Fruit fly (Drosophila melanogaster): ENCODE data around the gene CG10026.

The CG10026 gene

DNA sequence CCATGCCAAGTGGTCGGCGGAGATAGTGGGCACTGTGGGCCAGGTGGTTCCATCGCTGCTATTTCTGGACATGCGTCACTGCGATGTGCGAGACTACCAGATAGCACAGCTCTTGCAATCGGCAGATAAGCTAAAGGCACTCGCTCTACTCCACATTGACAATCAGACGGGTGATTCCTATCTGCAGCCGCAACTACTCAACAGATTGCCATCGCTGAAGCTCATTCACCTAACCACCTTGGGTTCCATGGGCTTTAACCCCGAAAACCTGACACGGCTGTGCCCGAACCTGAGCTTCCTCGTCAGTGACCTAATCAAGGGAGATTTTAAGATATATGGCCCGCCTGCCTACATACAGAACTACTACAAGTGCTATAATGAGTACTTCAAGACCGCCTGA lies 24.3 kb upstream of the CG10026 start:
- TF ChIP-seq rgr (GFP tag; optimal IDR thresholded peaks at IDR 0.05): no peak
- no peak for TF ChIP-seq Sp1 (GFP tag; optimal IDR thresholded peaks at IDR 0.05)
- TF ChIP-seq OdsH (GFP tag; optimal IDR thresholded peaks at IDR 0.05): no peak
- TF ChIP-seq CrebA (GFP tag; optimal IDR thresholded peaks at IDR 0.05; ENCODE audit: borderline replicate concordance): no peak
- TF ChIP-seq h (GFP tag; optimal IDR thresholded peaks at IDR 0.05): no peak
- no peak for TF ChIP-seq br (GFP tag; optimal IDR thresholded peaks at IDR 0.05)

DNA sequence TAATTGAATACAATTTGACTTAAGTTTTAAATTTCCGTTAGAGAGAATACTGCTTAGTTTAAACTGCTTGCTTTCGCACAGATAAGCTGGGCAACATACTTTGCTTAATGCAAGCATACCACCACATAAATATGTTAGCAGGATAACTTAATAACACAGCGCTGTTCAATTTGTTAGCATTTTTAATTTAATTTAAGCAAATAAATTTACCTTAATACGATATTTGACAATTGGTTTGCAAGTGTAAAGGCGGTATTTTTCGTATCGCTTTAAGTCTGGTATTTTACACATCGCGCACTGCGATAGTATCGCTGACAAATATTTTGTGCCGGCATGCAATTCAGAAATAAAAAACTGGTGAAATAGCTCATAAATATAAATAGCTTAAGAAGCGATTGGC lies 23.7 kb upstream of the CG10026 start, which contains the start of gene RtcB:
Gene RtcB, plus strand, starts transcription at position 301 of the 400 bp plus-strand sequence.
- TF ChIP-seq h (GFP tag; optimal IDR thresholded peaks at IDR 0.05): peak; percentile 5
- TF ChIP-seq CrebA (GFP tag; optimal IDR thresholded peaks at IDR 0.05; ENCODE audit: borderline replicate concordance): no peak
- TF ChIP-seq OdsH (GFP tag; optimal IDR thresholded peaks at IDR 0.05): no peak
- TF ChIP-seq Hnf4 (GFP tag; optimal IDR thresholded peaks at IDR 0.05): no peak
- peak; percentile 57 for TF ChIP-seq Myc (optimal IDR thresholded peaks at IDR 0.05)
- no peak for TF ChIP-seq Dfd (GFP tag; optimal IDR thresholded peaks at IDR 0.05)
- TF ChIP-seq lola (GFP tag; optimal IDR thresholded peaks at IDR 0.05): no peak
- TF ChIP-seq rgr (GFP tag; optimal IDR thresholded peaks at IDR 0.05): peak; percentile 64
- TF ChIP-seq N (GFP tag; optimal IDR thresholded peaks at IDR 0.05): peak; percentile 23
- TF ChIP-seq Abd-B (GFP tag; optimal IDR thresholded peaks at IDR 0.05): no peak
- TF ChIP-seq tai (GFP tag; optimal IDR thresholded peaks at IDR 0.05): no peak
- TF ChIP-seq CG9705 (GFP tag; optimal IDR thresholded peaks at IDR 0.05): no peak
- no peak for TF ChIP-seq Mio (GFP tag; optimal IDR thresholded peaks at IDR 0.05)
- no peak for TF ChIP-seq Jra (GFP tag; optimal IDR thresholded peaks at IDR 0.05)
- TF ChIP-seq woc (GFP tag; optimal IDR thresholded peaks at IDR 0.05): no peak

DNA sequence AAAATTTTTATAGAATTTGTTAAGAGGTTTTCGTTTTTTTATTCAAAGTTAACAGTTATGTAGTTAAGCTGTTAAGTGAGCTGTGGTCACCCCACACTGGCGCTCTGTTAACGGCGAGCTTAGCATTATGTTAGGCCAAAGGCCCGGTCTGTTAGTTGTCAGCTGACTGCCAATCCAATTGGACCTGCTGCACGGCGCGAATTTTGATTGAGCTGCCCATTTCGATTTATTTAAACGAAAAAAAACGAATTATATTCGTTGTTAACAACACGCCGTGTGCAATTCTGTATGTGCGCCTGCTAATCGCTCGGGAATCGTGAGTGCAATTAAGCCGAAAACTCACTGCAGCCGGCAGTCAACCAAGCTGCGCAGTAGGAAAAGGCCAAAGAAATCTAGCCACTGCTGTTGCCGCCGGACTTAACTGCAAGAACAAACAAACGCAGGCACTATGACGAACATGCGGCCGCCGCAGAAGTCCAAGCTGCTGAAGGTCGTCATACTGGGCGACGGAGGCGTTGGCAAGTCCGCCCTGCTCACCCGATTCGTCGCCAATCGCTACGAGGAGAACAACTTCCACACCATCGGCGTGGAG lies 21.5 kb upstream of the CG10026 start, which contains the start of gene Rab9:
Gene Rab9, plus strand, starts transcription at position 151 of the 592 bp plus-strand sequence.
- TF ChIP-seq dmrt93B (GFP tag; optimal IDR thresholded peaks at IDR 0.05) (no peak), Mio (GFP tag; optimal IDR thresholded peaks at IDR 0.05) (no peak)

DNA sequence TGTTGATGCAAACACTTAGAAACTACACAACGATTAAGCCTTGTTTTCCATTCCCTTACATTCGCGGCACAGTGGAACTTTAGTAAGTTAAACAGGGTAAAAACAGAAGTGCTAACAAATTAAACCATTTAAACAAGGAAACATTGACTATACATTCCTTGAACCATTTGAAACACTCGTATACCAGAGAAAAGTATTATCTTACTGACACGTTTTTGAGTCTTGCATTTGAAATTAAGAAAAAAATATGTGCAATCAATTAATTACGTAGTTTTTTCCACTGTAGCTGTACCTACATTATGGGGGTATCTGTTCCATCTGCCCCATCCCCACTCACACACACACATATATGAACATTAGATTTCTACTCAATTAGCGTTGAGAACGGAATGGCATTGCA lies 20.8 kb upstream of the CG10026 start:
- peak; percentile 18 for TF ChIP-seq h (GFP tag; optimal IDR thresholded peaks at IDR 0.05)
- no peak for TF ChIP-seq br (GFP tag; optimal IDR thresholded peaks at IDR 0.05)
- no peak for TF ChIP-seq foxo (GFP tag; optimal IDR thresholded peaks at IDR 0.05)
- TF ChIP-seq woc (GFP tag; optimal IDR thresholded peaks at IDR 0.05): peak; percentile 17
- no peak for TF ChIP-seq OdsH (GFP tag; optimal IDR thresholded peaks at IDR 0.05)

DNA sequence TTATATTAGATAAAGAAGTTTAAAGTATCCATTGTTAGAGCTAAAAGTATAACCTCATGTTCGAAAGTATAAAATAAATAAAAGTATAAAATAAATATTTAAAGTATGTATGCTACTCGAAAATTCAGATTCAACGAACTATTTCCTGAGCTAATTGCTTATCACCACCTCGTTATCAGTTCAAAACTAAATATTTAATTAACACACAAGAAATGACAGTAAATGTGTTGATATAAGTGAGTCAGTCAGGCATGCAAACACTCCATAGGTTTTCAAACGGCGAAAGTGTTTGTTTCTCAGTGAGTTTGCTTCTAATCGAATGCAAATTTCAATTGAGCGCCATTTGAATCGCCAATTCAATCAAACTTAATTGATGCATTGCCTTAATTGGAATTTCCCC lies 19.8 kb upstream of the CG10026 start:
- no peak for TF ChIP-seq usp (GFP tag; optimal IDR thresholded peaks at IDR 0.05)
- peak; percentile 18 for TF ChIP-seq OdsH (GFP tag; optimal IDR thresholded peaks at IDR 0.05)
- TF ChIP-seq Hnf4 (GFP tag; optimal IDR thresholded peaks at IDR 0.05): no peak
- TF ChIP-seq brk (GFP tag; optimal IDR thresholded peaks at IDR 0.05): no peak
- TF ChIP-seq CrebA (GFP tag; optimal IDR thresholded peaks at IDR 0.05; ENCODE audit: borderline replicate concordance): no peak
- TF ChIP-seq h (GFP tag; optimal IDR thresholded peaks at IDR 0.05): peak; percentile 14
- peak; percentile 23 for TF ChIP-seq Hr83 (GFP tag; optimal IDR thresholded peaks at IDR 0.05; ENCODE audit: poor library complexity, severe bottlenecking)

DNA sequence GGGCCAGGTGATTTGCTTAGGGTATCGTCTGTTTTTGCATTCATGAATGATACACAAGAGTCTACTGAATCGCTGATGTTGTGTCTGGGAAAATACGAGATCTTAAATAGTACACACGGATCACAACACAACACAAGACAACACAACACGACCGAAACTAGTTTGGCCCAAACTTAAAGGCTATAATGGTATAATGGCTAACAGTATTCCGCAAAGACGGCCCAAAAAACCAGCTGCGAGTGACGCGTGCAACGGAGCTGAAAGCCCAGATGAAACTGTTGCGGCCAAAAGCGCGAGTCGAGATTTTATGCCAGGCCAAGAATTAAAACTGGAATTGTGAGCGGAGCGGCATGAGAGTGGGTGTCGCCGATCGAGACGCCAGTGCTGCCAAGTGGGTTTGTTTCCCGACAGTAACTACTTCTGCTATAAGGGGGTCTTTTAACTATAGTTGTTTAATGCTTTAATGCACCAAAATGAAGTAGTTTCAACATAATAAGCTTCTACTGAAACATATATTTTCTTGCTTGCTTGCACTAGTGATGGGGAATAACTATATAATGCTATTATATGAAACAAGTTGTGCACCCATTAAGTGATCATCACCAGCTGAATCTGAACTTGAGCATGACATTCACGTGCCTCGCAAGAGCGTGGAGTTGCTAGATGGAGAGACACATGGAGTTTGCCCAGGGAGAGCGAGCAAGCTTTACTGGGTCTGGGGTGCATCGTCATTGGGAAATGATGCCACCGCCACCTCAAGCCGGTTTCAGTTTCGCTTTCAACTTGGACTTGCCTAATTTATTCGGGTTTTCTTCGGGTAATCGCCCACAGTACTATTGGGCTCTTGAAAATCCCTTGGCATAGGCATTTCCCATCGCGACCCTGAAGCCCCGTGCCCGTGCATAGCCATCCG lies 15.1 kb upstream of the CG10026 start:
- TF ChIP-seq lola (GFP tag; optimal IDR thresholded peaks at IDR 0.05): no peak
- TF ChIP-seq br (GFP tag; optimal IDR thresholded peaks at IDR 0.05): peak; percentile 37
- peak; percentile 86 for TF ChIP-seq Myc (optimal IDR thresholded peaks at IDR 0.05)
- TF ChIP-seq Hnf4 (GFP tag; optimal IDR thresholded peaks at IDR 0.05): no peak
- TF ChIP-seq CrebA (GFP tag; optimal IDR thresholded peaks at IDR 0.05; ENCODE audit: borderline replicate concordance): no peak
- peak; percentile 80 for TF ChIP-seq woc (GFP tag; optimal IDR thresholded peaks at IDR 0.05)
- TF ChIP-seq usp (GFP tag; optimal IDR thresholded peaks at IDR 0.05): no peak
- peak; percentile 40 for TF ChIP-seq Dif (GFP tag; optimal IDR thresholded peaks at IDR 0.05; ENCODE audit: partially characterized antibody)
- no peak for TF ChIP-seq dmrt93B (GFP tag; optimal IDR thresholded peaks at IDR 0.05)
- peak in 1 of 2 experiments; percentile 30 for TF ChIP-seq dl (GFP tag; optimal IDR thresholded peaks at IDR 0.05; ENCODE audit: insufficient read depth in 1 of 2, partially characterized antibody in 2 of 2)
- no peak for TF ChIP-seq Jra (GFP tag; optimal IDR thresholded peaks at IDR 0.05)
- peak; percentile 44 for TF ChIP-seq HLH106 (tag; optimal IDR thresholded peaks at IDR 0.05)
- no peak for TF ChIP-seq ey (GFP tag; optimal IDR thresholded peaks at IDR 0.05)
- TF ChIP-seq Rel (GFP tag; optimal IDR thresholded peaks at IDR 0.05): no peak
- no peak for TF ChIP-seq Rel (tag; optimal IDR thresholded peaks at IDR 0.05)
- peak in 1 of 2 experiments; percentile 32 for TF ChIP-seq foxo (GFP tag; optimal IDR thresholded peaks at IDR 0.05)
- TF ChIP-seq Hr78 (GFP tag; optimal IDR thresholded peaks at IDR 0.05): no peak
- no peak for TF ChIP-seq Mio (GFP tag; optimal IDR thresholded peaks at IDR 0.05)
- TF ChIP-seq CG32264 (GFP tag; optimal IDR thresholded peaks at IDR 0.05): no peak
- peak; percentile 2 for TF ChIP-seq rgr (GFP tag; optimal IDR thresholded peaks at IDR 0.05)
- peak; percentile 5 for TF ChIP-seq Vsx2 (GFP tag; optimal IDR thresholded peaks at IDR 0.05; ENCODE audit: partially characterized antibody)
- TF ChIP-seq Abd-B (GFP tag; optimal IDR thresholded peaks at IDR 0.05): no peak
- TF ChIP-seq fru (GFP tag; optimal IDR thresholded peaks at IDR 0.05): peak; percentile 43
- no peak for TF ChIP-seq sage (GFP tag; optimal IDR thresholded peaks at IDR 0.05)
- no peak for TF ChIP-seq CG9705 (GFP tag; optimal IDR thresholded peaks at IDR 0.05)
- no peak for TF ChIP-seq psq (GFP tag; optimal IDR thresholded peaks at IDR 0.05)
